Fruit fly (Drosophila melanogaster) ovary, adult (tissue): ENCODE results near the gene Unr.

Source experiments
- CG17801 ChIP-seq: fragments of 200-800 bp; optimal IDR thresholded peaks from 2 replicates; lab custom pipeline; 2019; ENCODE audit warnings: missing biosample characterization, mild to moderate bottlenecking, missing genetic modification characterization, moderate library complexity; ENCODE audit not compliant: partially characterized antibody

Unr gene

dm6 chr3L:8441745-8442575 lies at the start of gene Unr:
TSS of gene Unr (minus strand) at chr3L:8442381.
- peak; percentile 73 for TF ChIP-seq CG17801 (GFP tag; lab: Kevin White, UChicago)

- TF ChIP-seq CG17801 (GFP tag; lab: Kevin White, UChicago) = no peak
Observed at dm6 chr3L:8480944-8481343, 38.8 kb upstream of the Unr start.

dm6 chr3L:8461229-8462004 lies 19.2 kb upstream of the Unr start:
- no peak for TF ChIP-seq CG17801 (GFP tag; lab: Kevin White, UChicago)

- no peak for TF ChIP-seq CG17801 (GFP tag; lab: Kevin White, UChicago)
Observed at dm6 chr3L:8460050-8460878, 18.1 kb upstream of the Unr start.

dm6 chr3L:8459615-8460004 lies 17.4 kb upstream of the Unr start:
- no peak for TF ChIP-seq CG17801 (GFP tag; lab: Kevin White, UChicago)

dm6 chr3L:8458767-8459614 lies 16.8 kb upstream of the Unr start:
- no peak for TF ChIP-seq CG17801 (GFP tag; lab: Kevin White, UChicago)

- peak; percentile 77 for TF ChIP-seq CG17801 (GFP tag; lab: Kevin White, UChicago)
Observed at dm6 chr3L:8457866-8458766, 15.9 kb upstream of the Unr start.

- TF ChIP-seq CG17801 (GFP tag; lab: Kevin White, UChicago) = no peak
Observed at dm6 chr3L:8456472-8457049, 14.4 kb upstream of the Unr start.

dm6 chr3L:8455015-8455908 lies 13.1 kb upstream of the Unr start:
- peak; percentile 83 for TF ChIP-seq CG17801 (GFP tag; lab: Kevin White, UChicago)

- TF ChIP-seq CG17801 (GFP tag; lab: Kevin White, UChicago) = no peak
Observed at dm6 chr3L:8453443-8454360, 11.5 kb upstream of the Unr start.

dm6 chr3L:8452986-8453385 lies 10.8 kb upstream of the Unr start:
- no peak for TF ChIP-seq CG17801 (GFP tag; lab: Kevin White, UChicago)
